Fruit fly (Drosophila melanogaster): ENCODE measurements around the gene GstT3.
A peak's percentile ranks its signal among the peaks of the same experiment; 100 is the strongest.

DNA sequence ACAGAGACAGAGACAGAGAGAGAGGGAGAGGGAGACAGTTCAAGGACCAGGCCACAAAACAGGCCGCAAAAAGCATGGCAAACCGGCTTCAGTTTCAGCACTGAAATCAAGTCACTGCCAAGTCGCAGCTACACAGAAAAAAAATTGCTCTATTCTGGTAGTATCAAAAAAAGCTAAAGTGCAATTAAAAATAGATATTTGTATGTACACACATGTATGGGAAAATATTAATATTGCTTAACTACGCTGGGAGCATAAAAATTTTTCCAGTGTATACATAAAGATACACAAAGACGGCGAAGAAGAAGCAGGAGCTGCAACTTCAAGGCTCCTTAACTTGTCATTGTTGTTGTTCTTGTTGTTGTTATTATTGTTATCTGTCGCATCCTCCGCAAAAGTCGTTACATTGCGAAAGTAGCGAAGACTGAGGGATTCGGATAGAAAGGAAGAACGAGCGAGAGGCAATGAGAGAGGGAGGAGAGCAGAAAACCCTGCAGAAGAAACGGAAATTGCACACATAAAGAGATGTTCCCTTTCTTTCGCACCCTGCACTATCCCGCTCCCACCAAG lies 33.9 kb downstream of the GstT3 start:
- TF ChIP-seq CG17806 (tag; optimal IDR thresholded peaks at IDR 0.05): peak; percentile 84
- TF ChIP-seq Snoo (tag; optimal IDR thresholded peaks at IDR 0.05): peak; percentile 95
- TF ChIP-seq fd96Ca (GFP tag; IDR thresholded peaks at IDR 0.05): peak; percentile 89
- TF ChIP-seq Pif1A (GFP tag; optimal IDR thresholded peaks at IDR 0.05): peak; percentile 80
- peak; percentile 92 for TF ChIP-seq rn (GFP tag; IDR thresholded peaks at IDR 0.05)
- TF ChIP-seq Ets98B (GFP tag; IDR thresholded peaks at IDR 0.05): peak; percentile 94
- peak; percentile 94 for TF ChIP-seq Pif1B (GFP tag; optimal IDR thresholded peaks at IDR 0.05)
- peak; percentile 86 for TF ChIP-seq CG12605 (GFP tag; IDR thresholded peaks at IDR 0.05)
- peak; percentile 95 for TF ChIP-seq EcR (GFP tag; optimal IDR thresholded peaks at IDR 0.05)
- TF ChIP-seq CG13204 (GFP tag; optimal IDR thresholded peaks at IDR 0.05): peak; percentile 91
